Worm (Caenorhabditis elegans): Measurements from ENCODE around the gene col-43.

The col-43 gene

ce11 chrV:8025259-8025658 is 25.5 kb downstream of the col-43 start:
- TF ChIP-seq tra-4 (tag; optimal IDR thresholded peaks at IDR 0.05), result no peak
- no peak for TF ChIP-seq hmg-4 (GFP tag; optimal IDR thresholded peaks at IDR 0.05)
- TF ChIP-seq hnd-1 (tag; optimal IDR thresholded peaks at IDR 0.05), result no peak
- TF ChIP-seq tbx-37 (GFP tag; conservative IDR thresholded peaks at IDR 0.05), result no peak
- TF ChIP-seq sea-1 (GFP tag; conservative IDR thresholded peaks at IDR 0.05), result no peak
- TF ChIP-seq aly-1 (tag; optimal IDR thresholded peaks at IDR 0.05), result no peak
- TF ChIP-seq B0310.2 (tag; optimal IDR thresholded peaks at IDR 0.05), result no peak
- TF ChIP-seq scrt-1 (GFP tag; IDR thresholded peaks at IDR 0.05), result no peak
- TF ChIP-seq ama-1 (optimal IDR thresholded peaks at IDR 0.05), result no peak
- TF ChIP-seq ets-7 (tag; optimal IDR thresholded peaks at IDR 0.05), result no peak
- no peak for TF ChIP-seq F13C5.2 (tag; optimal IDR thresholded peaks at IDR 0.05)
- no peak for TF ChIP-seq tbx-11 (GFP tag; IDR thresholded peaks at IDR 0.05)
- TF ChIP-seq pes-1 (GFP tag; IDR thresholded peaks at IDR 0.05), result no peak
- TF ChIP-seq ceh-36 (tag; optimal IDR thresholded peaks at IDR 0.05), result no peak

ce11 chrV:8024752-8025151 is 26.0 kb downstream of the col-43 start, which contains the start of gene F43H9.3:
Gene F43H9.3, minus strand, starts transcription at chrV:8024940.
- TF ChIP-seq hmbx-1 (tag; optimal IDR thresholded peaks at IDR 0.05) (no peak), flt-1 (GFP tag; IDR thresholded peaks at IDR 0.05) (no peak), pes-1 (GFP tag; IDR thresholded peaks at IDR 0.05) (no peak), hmg-4 (GFP tag; optimal IDR thresholded peaks at IDR 0.05) (no peak), tra-4 (tag; optimal IDR thresholded peaks at IDR 0.05) (no peak), F13C5.2 (tag; optimal IDR thresholded peaks at IDR 0.05) (no peak), ets-7 (tag; optimal IDR thresholded peaks at IDR 0.05) (no peak), scrt-1 (GFP tag; IDR thresholded peaks at IDR 0.05) (no peak), ceh-13 (GFP tag; optimal IDR thresholded peaks at IDR 0.05) (no peak), tbx-11 (GFP tag; IDR thresholded peaks at IDR 0.05) (no peak), ceh-36 (tag; optimal IDR thresholded peaks at IDR 0.05) (no peak), B0310.2 (tag; optimal IDR thresholded peaks at IDR 0.05) (no peak), ama-1 (optimal IDR thresholded peaks at IDR 0.05) (no peak), tbx-37 (GFP tag; conservative IDR thresholded peaks at IDR 0.05) (no peak), sea-1 (GFP tag; conservative IDR thresholded peaks at IDR 0.05) (no peak), aly-1 (tag; optimal IDR thresholded peaks at IDR 0.05) (no peak), hnd-1 (tag; optimal IDR thresholded peaks at IDR 0.05) (no peak)

- TF ChIP-seq B0310.2 (tag; optimal IDR thresholded peaks at IDR 0.05) (no peak), flt-1 (GFP tag; IDR thresholded peaks at IDR 0.05) (no peak), ama-1 (optimal IDR thresholded peaks at IDR 0.05) (no peak), tra-4 (tag; optimal IDR thresholded peaks at IDR 0.05) (no peak), sea-1 (GFP tag; conservative IDR thresholded peaks at IDR 0.05) (no peak), aly-1 (tag; optimal IDR thresholded peaks at IDR 0.05) (no peak), hmg-4 (GFP tag; optimal IDR thresholded peaks at IDR 0.05) (no peak), ceh-36 (tag; optimal IDR thresholded peaks at IDR 0.05) (no peak), tbx-11 (GFP tag; IDR thresholded peaks at IDR 0.05) (no peak), ets-7 (tag; optimal IDR thresholded peaks at IDR 0.05) (no peak), scrt-1 (GFP tag; IDR thresholded peaks at IDR 0.05) (no peak), hmbx-1 (tag; optimal IDR thresholded peaks at IDR 0.05) (no peak), pes-1 (GFP tag; IDR thresholded peaks at IDR 0.05) (no peak), ceh-13 (GFP tag; optimal IDR thresholded peaks at IDR 0.05) (no peak), hnd-1 (tag; optimal IDR thresholded peaks at IDR 0.05) (no peak), tbx-37 (GFP tag; conservative IDR thresholded peaks at IDR 0.05) (no peak), F13C5.2 (tag; optimal IDR thresholded peaks at IDR 0.05) (no peak)
These were observed 28.7 kb downstream of the col-43 start, which contains the start of gene ech-3 for ce11 chrV:8022040-8022439. Gene ech-3, plus strand, starts transcription at chrV:8022217.

- TF ChIP-seq ceh-36 (tag; optimal IDR thresholded peaks at IDR 0.05) (no peak), tra-4 (tag; optimal IDR thresholded peaks at IDR 0.05) (no peak), scrt-1 (GFP tag; IDR thresholded peaks at IDR 0.05) (no peak), F13C5.2 (tag; optimal IDR thresholded peaks at IDR 0.05) (no peak), ceh-13 (GFP tag; optimal IDR thresholded peaks at IDR 0.05) (no peak), flt-1 (GFP tag; IDR thresholded peaks at IDR 0.05) (no peak), aly-1 (tag; optimal IDR thresholded peaks at IDR 0.05) (no peak)
These were observed 30.9 kb downstream of the col-43 start for ce11 chrV:8019783-8020182.

- no peak for TF ChIP-seq tbx-37 (GFP tag; conservative IDR thresholded peaks at IDR 0.05)
- TF ChIP-seq aly-1 (tag; optimal IDR thresholded peaks at IDR 0.05), result no peak
These were observed 31.8 kb downstream of the col-43 start for ce11 chrV:8018919-8019318.

DNA sequence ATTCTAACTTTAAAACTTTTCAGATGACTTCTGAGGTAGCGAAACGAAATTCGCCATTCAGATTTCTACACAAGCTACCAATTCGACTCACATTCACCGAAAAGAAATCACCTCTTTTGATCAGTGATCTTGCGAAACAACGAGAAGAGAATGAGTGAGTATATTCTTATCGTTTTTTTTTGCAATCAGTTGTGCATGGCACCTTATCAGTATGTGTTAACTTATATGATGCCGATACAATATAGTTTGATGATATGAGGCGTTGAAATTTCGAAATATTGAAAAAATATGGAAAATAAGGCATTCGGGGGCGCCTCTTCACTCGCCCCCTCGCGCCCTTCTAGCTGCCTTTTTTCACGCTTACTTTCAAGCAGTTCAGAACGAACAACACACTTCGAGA is 32.8 kb downstream of the col-43 start:
- TF ChIP-seq flt-1 (GFP tag; IDR thresholded peaks at IDR 0.05), result no peak
- TF ChIP-seq sea-1 (GFP tag; conservative IDR thresholded peaks at IDR 0.05), result no peak

DNA sequence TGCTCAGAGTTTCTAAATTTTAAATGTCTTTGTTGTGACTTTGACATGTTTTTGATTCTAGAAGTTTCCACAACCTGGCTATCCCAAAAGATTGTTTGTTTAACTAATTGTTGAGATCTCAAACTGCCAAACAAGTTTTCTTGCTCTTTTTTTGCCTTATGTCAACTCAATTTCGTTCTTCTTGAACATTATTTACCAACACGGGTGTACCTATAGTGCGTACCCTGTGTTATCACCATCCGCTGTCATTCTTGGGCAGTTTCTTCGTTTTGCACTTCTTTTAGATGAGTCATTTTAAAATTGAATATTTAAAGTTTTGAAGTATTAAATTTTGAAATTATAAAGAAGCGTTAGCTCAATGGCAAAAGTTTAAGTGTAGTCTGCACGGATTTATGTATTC is 33.8 kb downstream of the col-43 start, which contains the start of gene sptl-2:
Gene sptl-2, plus strand, starts transcription at position 280 of the 400 bp plus-strand sequence.
- TF ChIP-seq tbx-37 (GFP tag; conservative IDR thresholded peaks at IDR 0.05) (no peak), ceh-36 (tag; optimal IDR thresholded peaks at IDR 0.05) (no peak), scrt-1 (GFP tag; IDR thresholded peaks at IDR 0.05) (no peak), pes-1 (GFP tag; IDR thresholded peaks at IDR 0.05) (no peak), ets-7 (tag; optimal IDR thresholded peaks at IDR 0.05) (no peak), hmbx-1 (tag; optimal IDR thresholded peaks at IDR 0.05) (no peak), hnd-1 (tag; optimal IDR thresholded peaks at IDR 0.05) (no peak), ama-1 (optimal IDR thresholded peaks at IDR 0.05) (no peak), F13C5.2 (tag; optimal IDR thresholded peaks at IDR 0.05) (no peak), hmg-4 (GFP tag; optimal IDR thresholded peaks at IDR 0.05) (no peak)

- TF ChIP-seq tbx-37 (GFP tag; conservative IDR thresholded peaks at IDR 0.05) (no peak), hnd-1 (tag; optimal IDR thresholded peaks at IDR 0.05) (no peak), sea-1 (GFP tag; conservative IDR thresholded peaks at IDR 0.05) (no peak), ets-7 (tag; optimal IDR thresholded peaks at IDR 0.05) (no peak), hmg-4 (GFP tag; optimal IDR thresholded peaks at IDR 0.05) (no peak), scrt-1 (GFP tag; IDR thresholded peaks at IDR 0.05) (no peak), B0310.2 (tag; optimal IDR thresholded peaks at IDR 0.05) (no peak)
These were observed 36.8 kb downstream of the col-43 start, which contains the start of gene Y97E10AR.6 for ce11 chrV:8013901-8014388. Gene Y97E10AR.6, minus strand, starts transcription at chrV:8013951.
